Fruit fly (Drosophila melanogaster) S2 (cell line): ENCODE data around the gene dsd.

Experiments
- CG8478 ChIP-seq: fragments of >200 bp; optimal IDR thresholded peaks from 2 replicates; lab custom pipeline; 2018
- CTCF ChIP-seq, 2 experiments: fragments of >200 bp; optimal IDR thresholded peaks; 2 replicates each; lab custom pipeline; 2018

- TF ChIP-seq CG8478 (no peak), CTCF (optimal IDR thresholded peaks at IDR 0.05; lab: Kevin White, UChicago) (no peak)
These were observed 9.9 kb downstream of the dsd start for dm6 chr3R:27597258-27597657.
